Fruit fly (Drosophila melanogaster) whole organism, embryonic: Measurements from ENCODE around the gene GILT3.

Experiments
- C15 ChIP-seq: fragments of 200-800 bp; sonication (Bioruptor generic); IDR thresholded peaks from 3 replicates; pipeline ENCODE4 v1.3.6; 2022; ENCODE audit warnings: missing biosample characterization, missing genetic modification characterization
- CG10267 ChIP-seq: fragments of 200-800 bp; sonication (Bioruptor generic); optimal IDR thresholded peaks from 2 replicates; lab custom pipeline; 2018; ENCODE audit warnings: missing biosample characterization, mild to moderate bottlenecking, missing genetic modification characterization, moderate library complexity
- CG11696 ChIP-seq: fragments of 200-800 bp; sonication (Bioruptor generic); IDR thresholded peaks from 2 replicates; pipeline ENCODE4 v1.3.6; 2022; ENCODE audit warnings: missing biosample characterization, missing genetic modification characterization
- CG12104 ChIP-seq: fragments of 200-800 bp; sonication (Bioruptor generic); optimal IDR thresholded peaks from 3 replicates; lab custom pipeline; 2016; ENCODE audit warnings: missing biosample characterization, missing genetic modification characterization
- CG12744 ChIP-seq: fragments of 200-800 bp; sonication (Bioruptor generic); optimal IDR thresholded peaks from 2 replicates; lab custom pipeline; 2016; ENCODE audit warnings: missing biosample characterization, missing genetic modification characterization
- CG12769 ChIP-seq: fragments of 200-800 bp; sonication (Bioruptor generic); optimal IDR thresholded peaks from 2 replicates; lab custom pipeline; 2019; ENCODE audit warnings: missing biosample characterization, mild to moderate bottlenecking, missing genetic modification characterization, moderate library complexity
- CG14014 ChIP-seq: fragments of 200-800 bp; sonication (Bioruptor generic); IDR thresholded peaks from 2 replicates; pipeline ENCODE4 v1.3.6; 2022; ENCODE audit warnings: missing biosample characterization, missing genetic modification characterization
- CG14860 ChIP-seq: fragments of 200-800 bp; sonication (Bioruptor generic); IDR thresholded peaks from 3 replicates; pipeline ENCODE4 v1.3.6; 2022; ENCODE audit warnings: missing biosample characterization, missing genetic modification characterization; ENCODE audit not compliant: partially characterized antibody
- CG15269 ChIP-seq: fragments of 200-800 bp; sonication (Bioruptor generic); optimal IDR thresholded peaks from 2 replicates; lab custom pipeline; 2018; ENCODE audit warnings: missing biosample characterization, mild to moderate bottlenecking, missing genetic modification characterization, moderate library complexity
- CG31365 ChIP-seq: fragments of 200-800 bp; sonication (Bioruptor generic); optimal IDR thresholded peaks from 2 replicates; lab custom pipeline; 2018; ENCODE audit warnings: missing biosample characterization, mild to moderate bottlenecking, missing genetic modification characterization
- CG3407 ChIP-seq: fragments of 200-800 bp; sonication (Bioruptor generic); optimal IDR thresholded peaks from 2 replicates; lab custom pipeline; 2018; ENCODE audit warnings: missing biosample characterization, mild to moderate bottlenecking, missing genetic modification characterization
- CG3838 ChIP-seq: fragments of 200-800 bp; sonication (Bioruptor generic); optimal IDR thresholded peaks from 3 replicates; lab custom pipeline; 2016; ENCODE audit warnings: missing biosample characterization, missing genetic modification characterization
- CG6683 ChIP-seq: fragments of 200-800 bp; sonication (Bioruptor generic); optimal IDR thresholded peaks from 2 replicates; lab custom pipeline; 2017; ENCODE audit warnings: missing biosample characterization, mild to moderate bottlenecking, missing genetic modification characterization, missing genetic modification reagents
- CG6765 ChIP-seq: fragments of 200-800 bp; sonication (Bioruptor generic); optimal IDR thresholded peaks from 3 replicates; lab custom pipeline; 2017; ENCODE audit warnings: missing biosample characterization, mild to moderate bottlenecking, missing genetic modification characterization
- CG7987 ChIP-seq: fragments of 200-800 bp; sonication (Bioruptor generic); optimal IDR thresholded peaks from 2 replicates; lab custom pipeline; 2018; ENCODE audit warnings: missing biosample characterization, mild to moderate bottlenecking, missing genetic modification characterization, moderate library complexity
- CG9727 ChIP-seq: fragments of 200-800 bp; sonication (Bioruptor generic); optimal IDR thresholded peaks from 3 replicates; lab custom pipeline; 2017; ENCODE audit warnings: missing biosample characterization, mild to moderate bottlenecking, missing genetic modification characterization
- Camta ChIP-seq: fragments of 200-800 bp; sonication (Bioruptor generic); optimal IDR thresholded peaks from 2 replicates; lab custom pipeline; 2016; ENCODE audit warnings: missing biosample characterization, missing genetic modification characterization
- Dll ChIP-seq: fragments of 200-800 bp; sonication (Bioruptor generic); IDR thresholded peaks from 4 replicates; pipeline ENCODE4 v1.3.6; 2022; ENCODE audit warnings: missing biosample characterization, missing genetic modification characterization; ENCODE audit not compliant: partially characterized antibody
- Dp ChIP-seq: fragments of 200-800 bp; sonication (Bioruptor generic); optimal IDR thresholded peaks from 2 replicates; lab custom pipeline; 2018; ENCODE audit warnings: missing biosample characterization, mild to moderate bottlenecking, missing genetic modification characterization, moderate library complexity
- HLH3B ChIP-seq: fragments of 200-800 bp; sonication (Bioruptor generic); IDR thresholded peaks from 2 replicates; pipeline ENCODE4 v1.3.6; 2022; ENCODE audit warnings: missing biosample characterization, missing genetic modification characterization
- Hr51 ChIP-seq, 2 experiments: fragments of 200-800 bp; sonication (Bioruptor generic); optimal IDR thresholded peaks; 2 replicates in 1 of 2; 3 replicates in 1 of 2; lab custom pipeline; 2016 to 2018; ENCODE audit warnings: missing biosample characterization in 2 of 2, missing genetic modification characterization in 2 of 2, mild to moderate bottlenecking in 1 of 2, moderate library complexity in 1 of 2
- Hsf ChIP-seq: fragments of 200-800 bp; sonication (Bioruptor generic); optimal IDR thresholded peaks from 3 replicates; lab custom pipeline; 2016; ENCODE audit warnings: missing biosample characterization, missing genetic modification characterization
- Jarid2 ChIP-seq: fragments of 200-800 bp; sonication (Bioruptor generic); optimal IDR thresholded peaks from 3 replicates; lab custom pipeline; 2017; ENCODE audit warnings: mild to moderate bottlenecking, missing biosample characterization, missing genetic modification reagents, missing genetic modification characterization
- MESR4 ChIP-seq: fragments of 200-800 bp; sonication (Bioruptor generic); optimal IDR thresholded peaks from 2 replicates; lab custom pipeline; 2018; ENCODE audit warnings: missing biosample characterization, mild to moderate bottlenecking, missing genetic modification characterization, moderate library complexity
- MTF-1 ChIP-seq: fragments of 200-800 bp; sonication (Bioruptor generic); optimal IDR thresholded peaks from 2 replicates; lab custom pipeline; 2018; ENCODE audit warnings: missing biosample characterization, mild to moderate bottlenecking, missing genetic modification characterization, borderline replicate concordance
- NC2β ChIP-seq: fragments of 200-800 bp; sonication (Bioruptor generic); optimal IDR thresholded peaks from 2 replicates; lab custom pipeline; 2016; ENCODE audit warnings: missing biosample characterization, missing genetic modification characterization
- Nf-YB ChIP-seq: fragments of 200-800 bp; sonication (Bioruptor generic); optimal IDR thresholded peaks from 3 replicates; lab custom pipeline; 2019; ENCODE audit warnings: missing biosample characterization, mild to moderate bottlenecking, missing genetic modification characterization, moderate library complexity
- Spps ChIP-seq: fragments of 200-800 bp; sonication (Bioruptor generic); optimal IDR thresholded peaks from 2 replicates; lab custom pipeline; 2018; ENCODE audit warnings: missing biosample characterization, mild to moderate bottlenecking, missing genetic modification characterization
- Xrp1 ChIP-seq: fragments of 200-800 bp; sonication (Bioruptor generic); IDR thresholded peaks from 2 replicates; pipeline ENCODE4 v1.3.6; 2022; ENCODE audit warnings: missing biosample characterization, missing genetic modification characterization
- cad ChIP-seq: fragments of >200 bp; optimal IDR thresholded peaks from 2 replicates; lab custom pipeline; 2017; ENCODE audit warnings: missing biosample characterization, missing genetic modification characterization
- ci ChIP-seq: fragments of 200-800 bp; sonication (Bioruptor generic); IDR thresholded peaks from 3 replicates; pipeline ENCODE4 v1.3.6; 2022; ENCODE audit warnings: missing biosample characterization, missing genetic modification characterization
- croc ChIP-seq: fragments of 200-800 bp; sonication (Bioruptor generic); conservative IDR thresholded peaks from 3 replicates; pipeline ENCODE4 v1.3.6; 2022; ENCODE audit warnings: missing biosample characterization, missing genetic modification characterization
- dmrt99B ChIP-seq: fragments of 200-800 bp; sonication (Bioruptor generic); optimal IDR thresholded peaks from 2 replicates; lab custom pipeline; 2018; ENCODE audit warnings: missing biosample characterization, mild to moderate bottlenecking, missing genetic modification characterization, moderate library complexity
- fd102C ChIP-seq: fragments of 200-800 bp; sonication (Bioruptor generic); optimal IDR thresholded peaks from 2 replicates; lab custom pipeline; 2018; ENCODE audit warnings: missing biosample characterization, mild to moderate bottlenecking, missing genetic modification characterization, moderate library complexity
- gro ChIP-seq: fragments of 200-800 bp; sonication (Bioruptor generic); optimal IDR thresholded peaks from 2 replicates; lab custom pipeline; 2016; ENCODE audit warnings: missing biosample characterization, missing genetic modification characterization
- jigr1 ChIP-seq: fragments of 200-800 bp; sonication (Bioruptor generic); IDR thresholded peaks from 3 replicates; pipeline ENCODE4 v1.3.6; 2022; ENCODE audit warnings: missing biosample characterization, missing genetic modification characterization
- kah ChIP-seq: fragments of 200-800 bp; sonication (Bioruptor generic); optimal IDR thresholded peaks from 2 replicates; lab custom pipeline; 2018; ENCODE audit warnings: missing biosample characterization, mild to moderate bottlenecking, missing genetic modification characterization
- lab ChIP-seq: fragments of 200-800 bp; sonication (Bioruptor generic); optimal IDR thresholded peaks from 3 replicates; lab custom pipeline; 2017; ENCODE audit warnings: missing biosample characterization, missing genetic modification characterization, mild to moderate bottlenecking, moderate library complexity, missing genetic modification reagents
- lbe ChIP-seq: fragments of 200-800 bp; sonication (Bioruptor generic); optimal IDR thresholded peaks from 2 replicates; lab custom pipeline; 2016; ENCODE audit warnings: missing biosample characterization, mild to moderate bottlenecking, missing genetic modification characterization
- mirr ChIP-seq: fragments of 200-800 bp; sonication (Bioruptor generic); optimal IDR thresholded peaks from 3 replicates; lab custom pipeline; 2018; ENCODE audit warnings: missing biosample characterization, mild to moderate bottlenecking, missing genetic modification characterization
- nau ChIP-seq: fragments of 200-800 bp; sonication (Bioruptor generic); optimal IDR thresholded peaks from 3 replicates; lab custom pipeline; 2017; ENCODE audit warnings: missing biosample characterization, mild to moderate bottlenecking, missing genetic modification characterization, missing genetic modification reagents
- peb ChIP-seq: fragments of 200-800 bp; sonication (Bioruptor generic); IDR thresholded peaks from 2 replicates; pipeline ENCODE4 v1.3.6; 2022; ENCODE audit warnings: missing biosample characterization, missing genetic modification characterization
- sc ChIP-seq, 3 experiments: fragments of >200 bp in 2 of 3; fragments of 200-800 bp in 1 of 3; sonication (Bioruptor generic) in 1 of 3; optimal IDR thresholded peaks; 2 replicates in 2 of 3; 3 replicates in 1 of 3; lab custom pipeline; 2017; ENCODE audit warnings: mild to moderate bottlenecking in 1 of 3, missing biosample characterization in 1 of 3, missing genetic modification characterization in 1 of 3, missing genetic modification reagents in 1 of 3
- sisA ChIP-seq: fragments of 200-800 bp; sonication (Bioruptor generic); IDR thresholded peaks from 2 replicates; pipeline ENCODE4 v1.3.6; 2022; ENCODE audit warnings: missing biosample characterization, missing genetic modification characterization
- sna ChIP-seq: fragments of 200-800 bp; sonication (Bioruptor generic); IDR thresholded peaks from 2 replicates; pipeline ENCODE4 v1.3.6; 2022; ENCODE audit warnings: missing biosample characterization, missing genetic modification characterization; ENCODE audit not compliant: partially characterized antibody
- so ChIP-seq: fragments of 200-800 bp; sonication (Bioruptor generic); IDR thresholded peaks from 3 replicates; pipeline ENCODE4 v1.3.6; 2022; ENCODE audit warnings: missing biosample characterization, missing genetic modification characterization
- tll ChIP-seq, 2 experiments: fragments of 200-800 bp in 1 of 2; fragments of >200 bp in 1 of 2; sonication (Bioruptor generic) in 1 of 2; optimal IDR thresholded peaks; 2 replicates each; lab custom pipeline; 2017 to 2019; ENCODE audit warnings: missing biosample characterization in 2 of 2, missing genetic modification characterization in 2 of 2, mild to moderate bottlenecking in 1 of 2, moderate library complexity in 1 of 2
- tna ChIP-seq: fragments of 200-800 bp; sonication (Bioruptor generic); IDR thresholded peaks from 2 replicates; pipeline ENCODE4 v1.3.6; 2022; ENCODE audit warnings: missing biosample characterization, missing genetic modification characterization; ENCODE audit not compliant: partially characterized antibody

GILT3 gene

DNA sequence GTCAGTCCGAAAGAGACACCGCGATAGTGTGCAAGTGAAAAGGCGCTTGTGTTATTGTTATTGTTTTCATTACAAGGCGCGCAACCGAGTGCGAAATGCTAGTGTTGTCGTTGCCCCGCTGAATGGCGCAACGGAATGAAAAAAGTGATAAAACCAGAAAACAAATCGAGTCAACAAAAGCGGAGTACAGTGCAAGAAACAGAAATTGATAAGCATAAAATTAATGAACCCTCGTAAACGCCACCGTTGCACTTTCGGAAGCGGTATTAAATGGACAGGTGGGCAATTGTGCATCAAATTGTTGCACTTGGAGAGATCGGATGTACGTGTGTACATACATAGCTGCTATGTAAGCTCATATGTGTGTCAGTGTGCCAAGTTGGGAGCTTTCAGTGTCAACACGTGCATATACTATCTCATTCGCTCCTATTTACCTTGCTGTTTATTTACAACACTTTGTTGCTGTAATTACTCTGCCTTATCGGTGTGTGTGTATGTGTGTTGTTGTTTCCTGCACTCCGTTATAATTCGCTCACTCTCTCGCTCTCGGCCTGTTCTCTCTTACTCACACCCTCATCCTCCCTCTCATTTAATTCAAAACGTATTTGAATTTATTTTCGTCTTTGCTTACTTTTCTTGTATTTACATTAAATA, 46.4 kb downstream of the GILT3 start:
- TF ChIP-seq dmrt99B (tag; lab: Kevin White, UChicago) (peak; percentile 53), jigr1 (0 out of 3 replicates have a peak, but pooled peaks have one; percentile 12), tll (GFP tag; optimal IDR thresholded peaks at IDR 0.05; lab: Kevin White, UChicago) (no peak), lbe (GFP tag; lab: Kevin White, UChicago) (peak; percentile 39), so (peak; percentile 37; the same call in 1 of the 3 replicates), cad (GFP tag; lab: Kevin White, UChicago) (no peak), CG12104 (GFP tag; lab: Kevin White, UChicago) (peak; percentile 79), CG10267 (tag; lab: Kevin White, UChicago) (peak; percentile 11), sisA (no peak), HLH3B (GFP tag; lab: Robert Waterston, UW) (peak; percentile 82; the same call in 1 of the 2 replicates), Spps (tag; lab: Kevin White, UChicago) (no peak), sc (optimal IDR thresholded peaks at IDR 0.05; lab: Kevin White, UChicago) (no peak), sc (GFP tag; optimal IDR thresholded peaks at IDR 0.05; lab: Kevin White, UChicago) (peak; percentile 43), kah (peak; percentile 31), CG11696 (GFP tag; lab: Robert Waterston, UW) (peak; percentile 56), fd102C (GFP tag; lab: Kevin White, UChicago) (no peak), lab (GFP tag; lab: Kevin White, UChicago) (peak; percentile 56), CG14014 (GFP tag; lab: Robert Waterston, UW) (peak; percentile 40; the same call in 1 of the 2 replicates), NC2β (GFP tag; lab: Kevin White, UChicago) (no peak), Hr51 (GFP tag; optimal IDR thresholded peaks at IDR 0.05; lab: Kevin White, UChicago) (no peak), MTF-1 (GFP tag; lab: Kevin White, UChicago) (peak; percentile 95), nau (GFP tag; lab: Kevin White, UChicago) (peak; percentile 70), Jarid2 (GFP tag; lab: Kevin White, UChicago) (peak; percentile 38), CG9727 (GFP tag; lab: Kevin White, UChicago) (peak; percentile 43), Dp (no peak), CG3407 (peak; percentile 75), ci (GFP tag; lab: Robert Waterston, UW) (peak; percentile 81), C15 (GFP tag; lab: Robert Waterston, UW) (no peak), Hsf (GFP tag; lab: Kevin White, UChicago) (no peak), Nf-YB (GFP tag; lab: Kevin White, UChicago) (no peak), CG12769 (no peak), peb (GFP tag; lab: Robert Waterston, UW) (no peak), sna (no peak), CG3838 (GFP tag; lab: Kevin White, UChicago) (no peak), CG31365 (tag; lab: Kevin White, UChicago) (peak; percentile 82), CG6683 (GFP tag; lab: Kevin White, UChicago) (peak; percentile 78), tna (no peak), CG15269 (peak; percentile 2), MESR4 (GFP tag; lab: Kevin White, UChicago) (no peak), CG12744 (GFP tag; lab: Kevin White, UChicago) (no peak), CG7987 (GFP tag; lab: Kevin White, UChicago) (peak; percentile 76), gro (GFP tag; lab: Kevin White, UChicago) (no peak), Camta (GFP tag; lab: Kevin White, UChicago) (peak; percentile 49), croc (no peak; the same call in 2 of the 3 replicates), Dll (GFP tag; lab: Robert Waterston, UW) (no peak), mirr (GFP tag; lab: Kevin White, UChicago) (peak; percentile 74), CG6765 (GFP tag; lab: Kevin White, UChicago) (peak; percentile 65), Xrp1 (GFP tag; lab: Robert Waterston, UW) (peak; percentile 90), CG14860 (GFP tag; lab: Robert Waterston, UW) (no peak)
